Worm (Caenorhabditis elegans) whole organism, young adult: ENCODE data around the gene hpo-7.

Experiments used
- B0019.2 ChIP-seq: fragments of 200-800 bp; sonication (Bioruptor generic); conservative IDR thresholded peaks from 2 replicates; pipeline ENCODE4 v1.3.6; 2022; ENCODE audit warnings: missing genetic modification reagents, missing genetic modification characterization, missing compliant biosample characterization
- B0261.1 ChIP-seq: sonication (generic microtip); optimal IDR thresholded peaks from 2 replicates; lab custom pipeline; 2016; ENCODE audit warnings: mild to moderate bottlenecking, missing genetic modification characterization, moderate library complexity, missing compliant biosample characterization
- F33H1.4 ChIP-seq: fragments of 200-800 bp; sonication (Bioruptor generic); IDR thresholded peaks from 2 replicates; pipeline ENCODE4 v1.3.6; 2022; ENCODE audit warnings: missing genetic modification reagents, missing genetic modification characterization, missing compliant biosample characterization
- F37B4.10 ChIP-seq: fragments of 200-800 bp; sonication (Bioruptor generic); IDR thresholded peaks from 2 replicates; pipeline ENCODE4 v1.3.6; 2022; ENCODE audit warnings: missing genetic modification characterization, missing compliant biosample characterization
- F55B11.4 ChIP-seq: sonication (generic microtip); optimal IDR thresholded peaks from 2 replicates; lab custom pipeline; 2016; ENCODE audit warnings: missing compliant biosample characterization, missing genetic modification characterization, borderline replicate concordance; ENCODE audit not compliant: insufficient read depth
- F57A8.1 ChIP-seq: fragments of 200-800 bp; sonication (Bioruptor generic); optimal IDR thresholded peaks from 2 replicates; lab custom pipeline; 2018; ENCODE audit warnings: mild to moderate bottlenecking, missing genetic modification characterization, moderate library complexity, missing compliant biosample characterization
- T26A5.8 ChIP-seq: sonication (generic microtip); optimal IDR thresholded peaks from 2 replicates; lab custom pipeline; 2016; ENCODE audit warnings: missing genetic modification characterization, missing compliant biosample characterization
- akir-1 ChIP-seq: fragments of 200-800 bp; sonication (Bioruptor generic); optimal IDR thresholded peaks from 2 replicates; lab custom pipeline; 2018; ENCODE audit warnings: mild to moderate bottlenecking, missing genetic modification characterization, moderate library complexity, missing compliant biosample characterization
- aptf-3 ChIP-seq: fragments of 200-800 bp; sonication (Bioruptor generic); IDR thresholded peaks from 2 replicates; pipeline ENCODE4 v1.3.6; 2022; ENCODE audit warnings: missing genetic modification characterization, missing compliant biosample characterization
- athp-1 ChIP-seq: sonication (generic microtip); optimal IDR thresholded peaks from 2 replicates; lab custom pipeline; 2017; ENCODE audit warnings: mild to moderate bottlenecking, missing genetic modification characterization, missing compliant biosample characterization
- attf-6 ChIP-seq: fragments of 200-800 bp; sonication (Bioruptor generic); IDR thresholded peaks from 2 replicates; pipeline ENCODE4 v1.3.6; 2022; ENCODE audit warnings: missing genetic modification reagents, missing genetic modification characterization, missing compliant biosample characterization
- ceh-100 ChIP-seq: fragments of 200-800 bp; sonication (Bioruptor generic); IDR thresholded peaks from 2 replicates; pipeline ENCODE4 v1.3.6; 2022; ENCODE audit warnings: missing genetic modification reagents, missing genetic modification characterization, missing compliant biosample characterization
- ekl-4 ChIP-seq: fragments of 200-800 bp; sonication (Bioruptor generic); IDR thresholded peaks from 2 replicates; pipeline ENCODE4 v1.3.6; 2022; ENCODE audit warnings: missing genetic modification reagents, missing genetic modification characterization, missing compliant biosample characterization
- ets-4 ChIP-seq: fragments of 200-800 bp; sonication (Bioruptor generic); optimal IDR thresholded peaks from 2 replicates; lab custom pipeline; 2018; ENCODE audit warnings: mild to moderate bottlenecking, missing genetic modification characterization, missing compliant biosample characterization
- hlh-12 ChIP-seq: sonication (generic microtip); optimal IDR thresholded peaks from 2 replicates; lab custom pipeline; 2016; ENCODE audit warnings: missing genetic modification characterization, missing compliant biosample characterization
- lin-35 ChIP-seq, 3 experiments: fragments of 150-350 bp in 2 of 3; sonication (generic microtip) in 1 of 3; optimal IDR thresholded peaks; 2 replicates each; lab custom pipeline; 2014 to 2018; ENCODE audit warnings: missing biosample characterization in 3 of 3, missing genetic modification characterization in 3 of 3, missing genetic modification reagents in 3 of 3
- nfya-1 ChIP-seq: sonication (generic microtip); optimal IDR thresholded peaks from 2 replicates; lab custom pipeline; 2017; ENCODE audit warnings: antibody characterized with exemption, missing compliant biosample characterization, missing genetic modification characterization, borderline replicate concordance; ENCODE audit not compliant: insufficient read depth
- nfyb-1 ChIP-seq: fragments of 200-800 bp; sonication (Bioruptor generic); IDR thresholded peaks from 2 replicates; pipeline ENCODE4 v1.3.6; 2022; ENCODE audit warnings: missing genetic modification reagents, missing genetic modification characterization, missing compliant biosample characterization
- nhr-27 ChIP-seq: fragments of 200-800 bp; sonication (Bioruptor generic); optimal IDR thresholded peaks from 2 replicates; lab custom pipeline; 2018; ENCODE audit warnings: mild to moderate bottlenecking, missing genetic modification characterization, moderate library complexity, missing compliant biosample characterization
- snpc-1.1 ChIP-seq: sonication (generic microtip); optimal IDR thresholded peaks from 2 replicates; lab custom pipeline; 2017; ENCODE audit warnings: missing genetic modification characterization, mild to moderate bottlenecking, missing compliant biosample characterization, antibody characterized with exemption, moderate library complexity, missing genotype, missing genetic modification reagents; ENCODE audit not compliant: insufficient read depth
- zfh-2 ChIP-seq: fragments of 200-800 bp; sonication (Bioruptor generic); conservative IDR thresholded peaks from 2 replicates; pipeline ENCODE4 v1.3.6; 2022; ENCODE audit warnings: missing genetic modification reagents, missing genetic modification characterization, missing compliant biosample characterization

Gene hpo-7

DNA sequence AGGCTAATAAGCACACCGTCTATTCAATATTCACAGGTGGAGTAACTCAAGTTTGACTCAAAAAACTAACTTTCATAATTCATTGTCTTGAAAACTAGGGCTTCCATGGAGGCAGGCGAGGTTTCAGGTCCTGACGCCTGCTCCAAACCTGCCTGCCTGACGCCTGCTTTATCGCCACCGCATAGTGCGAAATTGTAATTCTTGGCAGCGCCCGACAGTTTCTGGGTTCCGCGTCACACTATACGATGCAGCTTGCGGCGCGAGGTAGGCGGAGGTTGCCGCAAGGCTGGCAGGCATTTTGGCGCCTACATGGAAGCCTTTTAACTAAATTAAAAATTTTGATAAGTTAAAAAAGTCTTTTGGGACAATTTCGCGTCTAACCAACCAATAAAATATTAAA is 48.3 kb downstream of the hpo-7 start:
- TF ChIP-seq snpc-1.1 (tag; lab: Kevin White, UChicago), result peak; percentile 14
- TF ChIP-seq F55B11.4 (tag; lab: Kevin White, UChicago), result no peak
- no peak for TF ChIP-seq B0019.2 (GFP tag; lab: Robert Waterston, UW)
- TF ChIP-seq F37B4.10, result 0 out of 2 replicates have a peak, but pooled peaks have one; percentile 65
- TF ChIP-seq nhr-27 (tag; lab: Kevin White, UChicago), result no peak
- TF ChIP-seq zfh-2 (GFP tag; lab: Robert Waterston, UW), result peak; percentile 66
- TF ChIP-seq ekl-4 (GFP tag; lab: Robert Waterston, UW), result no peak

DNA sequence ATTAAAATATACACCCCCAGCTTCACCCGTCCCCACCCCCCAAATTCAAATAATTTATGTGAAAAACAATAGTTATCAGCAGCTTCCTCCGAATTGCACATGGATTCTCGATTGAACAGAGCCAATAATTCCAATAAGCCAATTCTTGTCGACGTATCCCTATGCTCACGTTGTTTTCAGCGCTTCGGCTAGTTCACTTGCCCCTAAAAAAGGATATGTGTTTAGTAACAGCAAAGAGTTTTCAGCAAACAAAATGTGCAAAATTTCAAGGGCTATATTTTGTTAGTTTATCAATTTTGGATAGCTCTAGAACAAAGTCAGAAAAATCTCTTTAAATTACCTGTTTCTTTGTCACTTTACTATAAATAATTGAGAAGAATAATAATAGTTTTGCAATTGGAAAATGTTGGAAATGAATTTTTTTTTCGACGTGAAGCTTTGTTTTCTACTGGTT is 51.8 kb downstream of the hpo-7 start, which contains the start of the genes T16A1.5 and fbxc-49:
Gene T16A1.5 (minus strand): TSS at position 101 of the 454 bp plus-strand sequence.
Gene fbxc-49 (plus strand): TSS at position 404 of the 454 bp plus-strand sequence.
- TF ChIP-seq nfya-1 (tag; lab: Kevin White, UChicago) (no peak), ets-4 (GFP tag; lab: Kevin White, UChicago) (no peak), T26A5.8 (tag; lab: Kevin White, UChicago) (no peak), B0261.1 (tag; lab: Kevin White, UChicago) (no peak), F57A8.1 (GFP tag; lab: Kevin White, UChicago) (no peak), lin-35 (GFP tag; optimal IDR thresholded peaks at IDR 0.05; lab: Kevin White, UChicago) (no peak), F33H1.4 (GFP tag; lab: Robert Waterston, UW) (no peak), aptf-3 (GFP tag; lab: Robert Waterston, UW) (no peak), nhr-27 (tag; lab: Kevin White, UChicago) (no peak), athp-1 (tag; lab: Kevin White, UChicago) (no peak), ceh-100 (GFP tag; lab: Robert Waterston, UW) (no peak), hlh-12 (no peak), attf-6 (GFP tag; lab: Robert Waterston, UW) (no peak), nfyb-1 (GFP tag; lab: Robert Waterston, UW) (no peak), F55B11.4 (tag; lab: Kevin White, UChicago) (no peak), akir-1 (GFP tag; lab: Kevin White, UChicago) (no peak)
